Worm (Caenorhabditis elegans): ENCODE measurements around the gene Y19D10B.6.
A peak's percentile ranks its signal among the peaks of the same experiment; 100 is the strongest.
"Not testable (repeated sequence)": the region's sequence is repeated elsewhere in the genome, so short reads cannot be mapped to it uniquely, and the experiment has no call there.

Gene Y19D10B.6

DNA sequence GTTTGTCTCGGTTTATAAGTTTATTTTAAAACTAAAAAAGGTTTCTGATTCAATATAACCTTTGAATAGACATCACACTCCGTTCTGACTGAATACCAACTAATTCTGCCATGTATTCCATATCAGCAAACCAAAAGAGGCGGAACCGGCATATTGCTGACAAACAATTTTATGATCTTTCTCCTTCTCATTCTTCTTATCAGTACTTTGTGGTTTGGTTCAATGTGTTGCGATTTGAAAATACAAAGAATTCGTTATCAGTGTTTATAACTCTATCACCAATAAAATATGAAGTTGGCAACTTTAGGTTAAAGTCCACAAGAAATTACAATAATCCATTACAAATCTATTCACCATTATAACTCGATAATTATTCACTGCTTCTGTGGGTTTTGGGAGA, 3.4 kb upstream of the Y19D10B.6 start:
- TF ChIP-seq pqm-1 (tag; optimal IDR thresholded peaks at IDR 0.05) (no peak), elt-2 (tag; optimal IDR thresholded peaks at IDR 0.05) (peak; percentile 93), ets-4 (tag; optimal IDR thresholded peaks at IDR 0.05) (no peak)

- TF ChIP-seq ceh-19 (GFP tag; optimal IDR thresholded peaks at IDR 0.05); unc-42 (tag; optimal IDR thresholded peaks at IDR 0.05); pag-3 (tag; optimal IDR thresholded peaks at IDR 0.05; ENCODE audit: borderline replicate concordance): not testable (repeated sequence)
These were observed 1.6 kb upstream of the Y19D10B.6 start, which contains the start of gene pud-1.2 for ce11 chrV:2322466-2322865. TSS of gene pud-1.2 (minus strand) at chrV:2322566.

- TF ChIP-seq K09A11.1 (tag; optimal IDR thresholded peaks at IDR 0.05; ENCODE audit: insufficient read depth) (no peak), ceh-6 (GFP tag; optimal IDR thresholded peaks at IDR 0.05) (no peak), unc-86 (tag; optimal IDR thresholded peaks at IDR 0.05) (no peak), tbx-2 (tag; optimal IDR thresholded peaks at IDR 0.05) (no peak), ceh-30 (tag; optimal IDR thresholded peaks at IDR 0.05) (no peak), ceh-48 (tag; optimal IDR thresholded peaks at IDR 0.05) (no peak), elt-2 (tag; optimal IDR thresholded peaks at IDR 0.05) (no peak), hlh-30 (tag; optimal IDR thresholded peaks at IDR 0.05; ENCODE audit: insufficient read depth) (no peak), ceh-22 (tag; optimal IDR thresholded peaks at IDR 0.05) (no peak), hlh-8 (tag; optimal IDR thresholded peaks at IDR 0.05) (no peak), fkh-6 (tag; optimal IDR thresholded peaks at IDR 0.05) (no peak), C08G9.2 (tag; optimal IDR thresholded peaks at IDR 0.05) (no peak), rnt-1 (tag; optimal IDR thresholded peaks at IDR 0.05) (no peak), mec-3 (tag; optimal IDR thresholded peaks at IDR 0.05; ENCODE audit: borderline replicate concordance) (no peak)
These were observed 12.7 kb downstream of the Y19D10B.6 start for ce11 chrV:2308246-2308645.

ce11 chrV:2306383-2306782, 14.5 kb downstream of the Y19D10B.6 start:
- no peak for TF ChIP-seq unc-86 (tag; optimal IDR thresholded peaks at IDR 0.05)
- TF ChIP-seq zip-5 (tag; optimal IDR thresholded peaks at IDR 0.05) = no peak
- TF ChIP-seq hlh-8 (tag; optimal IDR thresholded peaks at IDR 0.05) = no peak

DNA sequence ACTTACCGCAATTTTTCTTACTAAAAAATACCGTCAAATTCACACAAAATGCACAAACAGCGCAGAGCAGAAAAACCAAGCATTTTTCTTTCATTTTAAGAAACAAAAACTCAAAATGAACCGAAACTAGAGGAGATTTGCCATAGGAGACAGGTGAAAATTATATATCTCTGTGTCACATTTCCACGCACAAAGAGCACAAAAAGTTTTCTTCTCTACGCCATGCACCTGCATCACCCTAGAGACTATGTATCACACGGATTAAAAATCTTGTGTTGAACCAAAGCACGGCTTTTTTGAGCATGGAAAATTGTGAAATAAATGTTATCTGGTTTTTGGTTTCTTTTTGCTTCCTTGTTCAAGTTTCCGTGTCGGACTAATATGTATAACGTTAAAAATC, 17.1 kb downstream of the Y19D10B.6 start, which contains the start of gene irld-15:
Gene irld-15, minus strand, starts transcription at position 101 of the 400 bp plus-strand sequence.
- TF ChIP-seq unc-42 (tag; optimal IDR thresholded peaks at IDR 0.05) = no peak
- TF ChIP-seq fkh-10 (GFP tag; optimal IDR thresholded peaks at IDR 0.05) = no peak
- TF ChIP-seq K02D7.2 (tag; optimal IDR thresholded peaks at IDR 0.05) = no peak
- no peak for TF ChIP-seq K09A11.1 (tag; optimal IDR thresholded peaks at IDR 0.05; ENCODE audit: insufficient read depth)
- TF ChIP-seq ceh-14 (tag; optimal IDR thresholded peaks at IDR 0.05) = no peak

DNA sequence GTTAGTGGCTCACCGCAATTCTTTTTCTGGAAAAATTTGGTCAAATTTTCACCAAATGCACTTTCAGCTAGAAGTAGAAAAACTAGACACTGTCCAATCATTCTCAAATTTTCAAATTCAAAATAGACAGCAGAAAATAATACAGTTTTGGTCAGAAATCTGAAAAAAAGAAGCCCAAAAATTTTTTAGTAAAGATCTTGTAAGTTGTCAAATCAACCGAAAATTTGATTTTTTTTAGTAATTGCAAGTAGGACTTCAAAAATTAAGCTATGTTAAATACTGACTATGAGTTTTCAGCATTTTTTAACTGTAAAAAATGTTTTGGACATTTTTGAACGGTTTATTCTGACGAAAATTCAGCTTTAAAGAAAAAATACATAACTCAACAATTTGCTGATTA, 20.0 kb downstream of the Y19D10B.6 start, which contains the start of gene Y19D10B.8:
Gene Y19D10B.8, minus strand, starts transcription at position 101 of the 400 bp plus-strand sequence.
- TF ChIP-seq ztf-16 (tag; optimal IDR thresholded peaks at IDR 0.05) = no peak

DNA sequence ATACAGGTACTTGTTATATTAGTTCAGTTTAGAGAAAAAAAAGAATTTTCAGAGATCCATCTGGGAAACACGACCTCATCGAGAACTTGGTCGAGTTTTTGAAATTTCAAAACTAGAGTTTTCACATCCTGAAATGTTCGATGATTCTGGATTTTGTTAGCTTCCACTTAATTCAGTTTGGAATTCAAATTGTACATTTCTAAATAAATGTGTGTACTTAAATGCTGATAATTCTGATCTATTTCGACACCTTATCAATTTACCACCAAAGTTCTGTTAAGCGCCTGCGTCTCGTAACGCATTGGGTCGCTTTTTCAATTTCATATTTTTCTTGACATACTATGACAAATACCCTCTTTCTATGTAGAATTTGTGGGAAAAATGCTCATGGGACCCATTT, 26.3 kb downstream of the Y19D10B.6 start, which contains the start of gene nhr-226:
Gene nhr-226, plus strand, starts transcription at position 301 of the 400 bp plus-strand sequence.
- TF ChIP-seq elt-2 (tag; optimal IDR thresholded peaks at IDR 0.05) (no peak), pros-1 (tag; optimal IDR thresholded peaks at IDR 0.05) (no peak), ceh-30 (tag; optimal IDR thresholded peaks at IDR 0.05) (no peak), fkh-10 (GFP tag; optimal IDR thresholded peaks at IDR 0.05) (no peak), nhr-232 (tag; optimal IDR thresholded peaks at IDR 0.05) (no peak), madf-2 (tag; optimal IDR thresholded peaks at IDR 0.05) (no peak), hlh-15 (tag; optimal IDR thresholded peaks at IDR 0.05) (no peak), nhr-11 (tag; optimal IDR thresholded peaks at IDR 0.05) (no peak), C38D4.7 (GFP tag; optimal IDR thresholded peaks at IDR 0.05) (no peak), tbx-2 (tag; optimal IDR thresholded peaks at IDR 0.05) (no peak), sox-2 (GFP tag; IDR thresholded peaks at IDR 0.05) (no peak), fkh-6 (tag; optimal IDR thresholded peaks at IDR 0.05) (no peak), ets-4 (tag; optimal IDR thresholded peaks at IDR 0.05) (no peak), Y22D7AL.16 (tag; optimal IDR thresholded peaks at IDR 0.05) (no peak), unc-42 (tag; optimal IDR thresholded peaks at IDR 0.05) (no peak), ahr-1 (tag; optimal IDR thresholded peaks at IDR 0.05) (no peak)
